Fruit fly (Drosophila melanogaster) whole organism, prepupa: ENCODE measurements around the gene CG3168.

Experiments used
- CG16779 ChIP-seq: fragments of 200-800 bp; sonication (Bioruptor generic); optimal IDR thresholded peaks from 3 replicates; lab custom pipeline; 2017; ENCODE audit warnings: missing biosample characterization, mild to moderate bottlenecking, missing genetic modification characterization
- CG3919 ChIP-seq: fragments of 200-800 bp; sonication (Bioruptor generic); optimal IDR thresholded peaks from 3 replicates; lab custom pipeline; 2016; ENCODE audit warnings: missing biosample characterization, missing genetic modification characterization
- Ets21C ChIP-seq: fragments of 200-800 bp; sonication (Bioruptor generic); optimal IDR thresholded peaks from 3 replicates; lab custom pipeline; 2016; ENCODE audit warnings: missing biosample characterization, missing genetic modification characterization
- Gug ChIP-seq: fragments of 200-800 bp; sonication (Bioruptor generic); IDR thresholded peaks from 2 replicates; pipeline ENCODE4 v1.3.6; 2022; ENCODE audit warnings: missing biosample characterization, missing genetic modification characterization
- acj6 ChIP-seq: fragments of 200-800 bp; sonication (Bioruptor generic); optimal IDR thresholded peaks from 3 replicates; lab custom pipeline; 2016; ENCODE audit warnings: missing biosample characterization, missing genetic modification characterization
- dac ChIP-seq: fragments of 200-800 bp; sonication (Bioruptor generic); optimal IDR thresholded peaks from 2 replicates; lab custom pipeline; 2017; ENCODE audit warnings: missing biosample characterization, mild to moderate bottlenecking, missing genetic modification characterization
- esn ChIP-seq: fragments of 200-800 bp; sonication (Bioruptor generic); optimal IDR thresholded peaks from 2 replicates; lab custom pipeline; 2016; ENCODE audit warnings: missing biosample characterization, mild to moderate bottlenecking, missing genetic modification characterization, moderate library complexity
- fd59A ChIP-seq: fragments of 200-800 bp; sonication (Bioruptor generic); optimal IDR thresholded peaks from 2 replicates; lab custom pipeline; 2017; ENCODE audit warnings: missing biosample characterization, mild to moderate bottlenecking, missing genetic modification characterization, missing genetic modification reagents
- pdm3 ChIP-seq: fragments of 200-800 bp; sonication (Bioruptor generic); optimal IDR thresholded peaks from 3 replicates; lab custom pipeline; 2016; ENCODE audit warnings: missing biosample characterization, missing genetic modification characterization
- svp ChIP-seq: fragments of 200-800 bp; sonication (Bioruptor generic); peaks from one replicate; lab custom pipeline; 2016; ENCODE audit warnings: missing biosample characterization, missing genetic modification characterization
- vri ChIP-seq: fragments of 200-800 bp; sonication (Bioruptor generic); optimal IDR thresholded peaks from 3 replicates; lab custom pipeline; 2016; ENCODE audit warnings: missing biosample characterization, mild to moderate bottlenecking, missing genetic modification characterization

- TF ChIP-seq CG16779 (tag; lab: Kevin White, UChicago), result no peak
- no peak for TF ChIP-seq pdm3
- TF ChIP-seq acj6 (GFP tag; lab: Kevin White, UChicago), result no peak
- TF ChIP-seq fd59A, result no peak
- no peak for TF ChIP-seq Ets21C (GFP tag; lab: Kevin White, UChicago)
- TF ChIP-seq dac, result no peak
- TF ChIP-seq Gug (GFP tag; lab: Robert Waterston, UW), result no peak
- peak; percentile 30 for TF ChIP-seq vri
- TF ChIP-seq CG3919, result no peak
- TF ChIP-seq esn (GFP tag; lab: Kevin White, UChicago), result no peak
- TF ChIP-seq svp (GFP tag; lab: Kevin White, UChicago), result no peak
Observed at dm6 chrX:6698248-6698812, 41.5 kb downstream of the CG3168 start, which contains the start of gene CG14440.
